Worm (Caenorhabditis elegans) whole organism, L4/young adult: Measurements from ENCODE around the gene gst-18.
"Not testable (repeated sequence)": the region's sequence is repeated elsewhere in the genome, so short reads cannot be mapped to it uniquely, and the experiment has no call there.

ENCODE experiments used
- W03F9.2 ChIP-seq: fragments of 150-350 bp; optimal IDR thresholded peaks from 2 replicates; lab custom pipeline; 2014; ENCODE audit warnings: missing biosample characterization, missing genetic modification characterization
- dao-5 ChIP-seq: sonication (generic microtip); optimal IDR thresholded peaks from 2 replicates; lab custom pipeline; 2016; ENCODE audit warnings: missing genotype, missing genetic modification characterization, moderate library complexity, missing compliant biosample characterization
- him-1 ChIP-seq: sonication (generic microtip); optimal IDR thresholded peaks from 2 replicates; lab custom pipeline; 2016; ENCODE audit warnings: missing genotype, missing genetic modification reagents, missing genetic modification characterization, missing compliant biosample characterization

- not testable (repeated sequence) for TF ChIP-seq him-1 (tag; lab: Kevin White, UChicago); dao-5; W03F9.2 (tag; lab: Kevin White, UChicago)
These were observed 24.0 kb upstream of the gst-18 start, which contains the start of gene C31C9.9 for ce11 chrII:13654723-13655122.
